Worm (Caenorhabditis elegans) whole organism, L3 larva: ENCODE measurements around the gene F10E9.7.

Source experiments
- R02D3.7 ChIP-seq: fragments of 150-350 bp; optimal IDR thresholded peaks from 2 replicates; lab custom pipeline; 2014; ENCODE audit warnings: missing biosample characterization, missing genetic modification characterization
- ZK546.5 ChIP-seq: sonication (generic microtip); optimal IDR thresholded peaks from 2 replicates; lab custom pipeline; 2017; ENCODE audit warnings: missing biosample characterization, missing genetic modification characterization
- aly-2 ChIP-seq: fragments of 150-350 bp; optimal IDR thresholded peaks from 2 replicates; lab custom pipeline; 2014; ENCODE audit warnings: missing biosample characterization, missing genetic modification characterization
- ama-1 ChIP-seq: fragments of 150-350 bp; optimal IDR thresholded peaks from 2 replicates; lab custom pipeline; 2018
- ceh-16 ChIP-seq: sonication (generic microtip); optimal IDR thresholded peaks from 2 replicates; lab custom pipeline; 2017; ENCODE audit warnings: missing biosample characterization, missing genetic modification characterization
- ceh-28 ChIP-seq: fragments of 150-350 bp; optimal IDR thresholded peaks from 2 replicates; lab custom pipeline; 2014; ENCODE audit warnings: missing biosample characterization, missing genetic modification reagents, missing genetic modification characterization
- ceh-82 ChIP-seq: fragments of 150-350 bp; optimal IDR thresholded peaks from 2 replicates; lab custom pipeline; 2014; ENCODE audit warnings: missing biosample characterization, missing genetic modification characterization
- ceh-9 ChIP-seq: sonication (generic microtip); optimal IDR thresholded peaks from 2 replicates; lab custom pipeline; 2018; ENCODE audit warnings: missing biosample characterization, missing genetic modification characterization
- daf-12 ChIP-seq: fragments of 150-350 bp; optimal IDR thresholded peaks from 2 replicates; lab custom pipeline; 2014; ENCODE audit warnings: missing biosample characterization, missing genetic modification reagents, missing genetic modification characterization
- egl-27 ChIP-seq: sonication (generic microtip); optimal IDR thresholded peaks from 4 replicates; lab custom pipeline; 2017; ENCODE audit warnings: missing biosample characterization, missing genetic modification reagents, missing genetic modification characterization
- egl-5 ChIP-seq: fragments of 150-350 bp; optimal IDR thresholded peaks from 2 replicates; lab custom pipeline; 2017; ENCODE audit warnings: missing biosample characterization, missing genetic modification reagents, missing genetic modification characterization, inconsistent platforms
- elt-1 ChIP-seq: fragments of 150-350 bp; optimal IDR thresholded peaks from 2 replicates; lab custom pipeline; 2014; ENCODE audit warnings: missing biosample characterization, missing genetic modification characterization
- elt-2 ChIP-seq: sonication (generic microtip); optimal IDR thresholded peaks from 2 replicates; lab custom pipeline; 2016; ENCODE audit warnings: missing genetic modification reagents, mild to moderate bottlenecking, missing genetic modification characterization, missing compliant biosample characterization
- elt-3 ChIP-seq, 3 experiments: fragments of 150-350 bp in 1 of 3; sonication (generic microtip) in 2 of 3; optimal IDR thresholded peaks; 2 replicates in 2 of 3; 4 replicates in 1 of 3; lab custom pipeline; 2014 to 2017; ENCODE audit warnings: missing biosample characterization in 3 of 3, missing genetic modification characterization in 3 of 3
- eor-1 ChIP-seq, 2 experiments: fragments of 150-350 bp; optimal IDR thresholded peaks; 2 replicates each; lab custom pipeline; 2014 to 2018; ENCODE audit warnings: missing biosample characterization in 2 of 2, missing genetic modification characterization in 2 of 2
- fkh-10 ChIP-seq: sonication (generic microtip); optimal IDR thresholded peaks from 2 replicates; lab custom pipeline; 2017; ENCODE audit warnings: missing biosample characterization, missing genetic modification reagents, missing genetic modification characterization
- fkh-2 ChIP-seq: fragments of 150-350 bp; optimal IDR thresholded peaks from 2 replicates; lab custom pipeline; 2014; ENCODE audit warnings: missing biosample characterization, missing genetic modification reagents, missing genetic modification characterization
- fos-1 ChIP-seq: fragments of 150-350 bp; optimal IDR thresholded peaks from 2 replicates; lab custom pipeline; 2014; ENCODE audit warnings: missing biosample characterization, missing genetic modification characterization
- hmg-11 ChIP-seq: sonication (generic microtip); optimal IDR thresholded peaks from 2 replicates; lab custom pipeline; 2016; ENCODE audit warnings: missing genetic modification characterization, missing compliant biosample characterization
- jun-1 ChIP-seq: fragments of 150-350 bp; optimal IDR thresholded peaks from 2 replicates; lab custom pipeline; 2014; ENCODE audit warnings: missing biosample characterization, missing genetic modification reagents, missing genetic modification characterization
- lin-15B ChIP-seq: fragments of 150-350 bp; optimal IDR thresholded peaks from 2 replicates; lab custom pipeline; 2014; ENCODE audit warnings: missing biosample characterization, missing genetic modification characterization
- lin-39 ChIP-seq: fragments of 150-350 bp; optimal IDR thresholded peaks from 2 replicates; lab custom pipeline; 2018; ENCODE audit warnings: missing biosample characterization, missing genetic modification reagents, missing genetic modification characterization
- lsy-12 ChIP-seq: sonication (generic microtip); optimal IDR thresholded peaks from 2 replicates; lab custom pipeline; 2016; ENCODE audit warnings: mild to moderate bottlenecking, missing genetic modification characterization, missing compliant biosample characterization
- mdl-1 ChIP-seq: fragments of 150-350 bp; optimal IDR thresholded peaks from 2 replicates; lab custom pipeline; 2014; ENCODE audit warnings: missing biosample characterization, missing genetic modification characterization
- mml-1 ChIP-seq: fragments of 150-350 bp; sonication (generic microtip); optimal IDR thresholded peaks from 3 replicates; lab custom pipeline; 2014; ENCODE audit warnings: missing biosample characterization, missing genetic modification characterization
- nfya-1 ChIP-seq: sonication (generic microtip); optimal IDR thresholded peaks from 2 replicates; lab custom pipeline; 2017; ENCODE audit warnings: missing genetic modification characterization, mild to moderate bottlenecking, missing compliant biosample characterization, antibody characterized with exemption, moderate library complexity; ENCODE audit not compliant: insufficient read depth
- nhr-11 ChIP-seq: fragments of 150-350 bp; optimal IDR thresholded peaks from 2 replicates; lab custom pipeline; 2014; ENCODE audit warnings: missing biosample characterization, missing genetic modification characterization
- nhr-12 ChIP-seq: fragments of 150-350 bp; optimal IDR thresholded peaks from 2 replicates; lab custom pipeline; 2014; ENCODE audit warnings: missing biosample characterization, missing genetic modification characterization
- nhr-23 ChIP-seq: fragments of 150-350 bp; optimal IDR thresholded peaks from 2 replicates; lab custom pipeline; 2014; ENCODE audit warnings: missing biosample characterization, missing genetic modification reagents, missing genetic modification characterization
- nhr-237 ChIP-seq: fragments of 150-350 bp; optimal IDR thresholded peaks from 2 replicates; lab custom pipeline; 2014; ENCODE audit warnings: missing biosample characterization, missing genetic modification characterization
- nhr-25 ChIP-seq: sonication (generic microtip); optimal IDR thresholded peaks from 2 replicates; lab custom pipeline; 2017; ENCODE audit warnings: missing biosample characterization, missing genetic modification characterization
- nhr-28 ChIP-seq: fragments of 150-350 bp; optimal IDR thresholded peaks from 2 replicates; lab custom pipeline; 2014; ENCODE audit warnings: missing biosample characterization, missing genetic modification characterization
- nhr-43 ChIP-seq: sonication (generic microtip); optimal IDR thresholded peaks from 2 replicates; lab custom pipeline; 2016; ENCODE audit warnings: mild to moderate bottlenecking, missing genetic modification characterization, missing compliant biosample characterization; ENCODE audit not compliant: poor library complexity, severe bottlenecking
- nhr-67 ChIP-seq: fragments of 150-350 bp; optimal IDR thresholded peaks from 2 replicates; lab custom pipeline; 2014; ENCODE audit warnings: missing biosample characterization, missing genetic modification characterization
- nhr-76 ChIP-seq: fragments of 150-350 bp; sonication (generic microtip); optimal IDR thresholded peaks from 5 replicates; lab custom pipeline; 2014; ENCODE audit warnings: missing biosample characterization, missing genetic modification characterization
- nhr-77 ChIP-seq: fragments of 150-350 bp; optimal IDR thresholded peaks from 2 replicates; lab custom pipeline; 2014; ENCODE audit warnings: missing biosample characterization, missing genetic modification characterization
- pha-4 ChIP-seq: fragments of 150-350 bp; optimal IDR thresholded peaks from 2 replicates; lab custom pipeline; 2014; ENCODE audit warnings: missing biosample characterization, missing genetic modification reagents, missing genetic modification characterization
- pqm-1 ChIP-seq: fragments of 150-350 bp; optimal IDR thresholded peaks from 2 replicates; lab custom pipeline; 2017; ENCODE audit warnings: missing biosample characterization, missing genetic modification characterization, inconsistent platforms
- sea-2 ChIP-seq: fragments of 150-350 bp; sonication (generic microtip); optimal IDR thresholded peaks from 4 replicates; lab custom pipeline; 2014; ENCODE audit warnings: missing biosample characterization, missing genetic modification reagents, missing genetic modification characterization
- skn-1 ChIP-seq: fragments of 150-350 bp; optimal IDR thresholded peaks from 2 replicates; lab custom pipeline; 2014; ENCODE audit warnings: missing biosample characterization, missing genetic modification characterization
- snpc-4 ChIP-seq: fragments of 150-350 bp; optimal IDR thresholded peaks from 2 replicates; lab custom pipeline; 2014; ENCODE audit warnings: missing biosample characterization, missing genetic modification characterization
- tbx-2 ChIP-seq: sonication (generic microtip); optimal IDR thresholded peaks from 2 replicates; lab custom pipeline; 2016; ENCODE audit warnings: mild to moderate bottlenecking, missing genetic modification characterization, missing compliant biosample characterization
- unc-39 ChIP-seq: sonication (generic microtip); optimal IDR thresholded peaks from 4 replicates; lab custom pipeline; 2017; ENCODE audit warnings: missing biosample characterization, missing genetic modification characterization
- unc-62 ChIP-seq: fragments of 150-350 bp; sonication (generic microtip); optimal IDR thresholded peaks from 4 replicates; lab custom pipeline; 2014; ENCODE audit warnings: missing biosample characterization, missing genetic modification reagents, missing genetic modification characterization
- zag-1 ChIP-seq: fragments of 150-350 bp; optimal IDR thresholded peaks from 2 replicates; lab custom pipeline; 2014; ENCODE audit warnings: missing biosample characterization, missing genetic modification characterization
- ztf-11 ChIP-seq: fragments of 150-350 bp; optimal IDR thresholded peaks from 2 replicates; lab custom pipeline; 2014; ENCODE audit warnings: missing biosample characterization, missing genetic modification characterization
- ztf-4 ChIP-seq: fragments of 150-350 bp; optimal IDR thresholded peaks from 2 replicates; lab custom pipeline; 2014; ENCODE audit warnings: missing biosample characterization, missing genetic modification characterization

Gene F10E9.7

ce11 chrIII:8307356-8307755, at the start of gene F10E9.7, which contains the start of gene F10E9.5:
Gene F10E9.7 (minus strand): TSS chrIII:8307441.
Gene F10E9.5 (plus strand): TSS chrIII:8307592.
- peak; percentile 53 for TF ChIP-seq elt-2 (tag; lab: Kevin White, UChicago)
- no peak for TF ChIP-seq ZK546.5 (tag; lab: Kevin White, UChicago)
- peak; percentile 96 for TF ChIP-seq nhr-23
- TF ChIP-seq pqm-1 (tag; lab: Kevin White, UChicago), result peak; percentile 27
- no peak for TF ChIP-seq nhr-237 (tag; lab: Kevin White, UChicago)
- TF ChIP-seq ztf-4 (tag; lab: Kevin White, UChicago), result no peak
- TF ChIP-seq nhr-12, result no peak
- TF ChIP-seq nhr-28 (tag; lab: Kevin White, UChicago), result no peak
- TF ChIP-seq snpc-4, result peak; percentile 86
- TF ChIP-seq lin-39 (tag; lab: Kevin White, UChicago), result peak; percentile 62
- peak; percentile 96 for TF ChIP-seq pha-4 (tag; lab: Kevin White, UChicago)
- no peak for TF ChIP-seq elt-3 (tag; optimal IDR thresholded peaks at IDR 0.05; lab: Kevin White, UChicago)
- no peak for TF ChIP-seq ceh-9 (tag; lab: Kevin White, UChicago)
- peak; percentile 97 for TF ChIP-seq lin-15B (tag; lab: Kevin White, UChicago)
- no peak for TF ChIP-seq mml-1 (tag; lab: Kevin White, UChicago)
- peak; percentile 55 for TF ChIP-seq R02D3.7
- TF ChIP-seq unc-62 (GFP tag; lab: Kevin White, UChicago), result no peak
- TF ChIP-seq sea-2 (GFP tag; lab: Kevin White, UChicago), result no peak
- peak; percentile 32 for TF ChIP-seq ceh-28 (tag; lab: Kevin White, UChicago)
- peak; percentile 89 for TF ChIP-seq lsy-12 (tag; lab: Kevin White, UChicago)
- no peak for TF ChIP-seq ceh-16 (tag; lab: Kevin White, UChicago)
- no peak for TF ChIP-seq aly-2
- TF ChIP-seq fkh-10 (GFP tag; lab: Kevin White, UChicago), result peak; percentile 30
- peak; percentile 89 for TF ChIP-seq nfya-1 (tag; lab: Kevin White, UChicago)
- no peak for TF ChIP-seq ama-1 (lab: Kevin White, UChicago)
- no peak for TF ChIP-seq ztf-11
- no peak for TF ChIP-seq nhr-76 (tag; lab: Kevin White, UChicago)
- peak; percentile 57 for TF ChIP-seq nhr-25 (tag; lab: Kevin White, UChicago)
- peak; percentile 17 for TF ChIP-seq elt-1
- TF ChIP-seq fos-1, result no peak
- no peak for TF ChIP-seq egl-27
- TF ChIP-seq nhr-67 (tag; lab: Kevin White, UChicago), result peak; percentile 60
- TF ChIP-seq daf-12 (tag; lab: Kevin White, UChicago), result no peak
- peak; percentile 68 for TF ChIP-seq egl-5
- TF ChIP-seq unc-39 (tag; lab: Kevin White, UChicago), result no peak
- TF ChIP-seq nhr-77, result no peak
- TF ChIP-seq jun-1 (tag; lab: Kevin White, UChicago), result no peak
- peak; percentile 97 for TF ChIP-seq nhr-43 (tag; lab: Kevin White, UChicago)
- peak; percentile 58 for TF ChIP-seq skn-1 (tag; lab: Kevin White, UChicago)
- TF ChIP-seq ceh-82 (tag; lab: Kevin White, UChicago), result peak; percentile 58
- TF ChIP-seq hmg-11 (tag; lab: Kevin White, UChicago), result peak; percentile 71
- no peak for TF ChIP-seq mdl-1 (tag; lab: Kevin White, UChicago)
- peak in 1 of 2 experiments; percentile 49 for TF ChIP-seq eor-1 (tag; optimal IDR thresholded peaks at IDR 0.05; lab: Kevin White, UChicago)
- no peak for TF ChIP-seq fkh-2 (tag; lab: Kevin White, UChicago)
- peak; percentile 56 for TF ChIP-seq tbx-2 (tag; lab: Kevin White, UChicago)
- TF ChIP-seq nhr-11 (tag; lab: Kevin White, UChicago), result no peak
- TF ChIP-seq zag-1 (tag; lab: Kevin White, UChicago), result no peak
